Worm (Caenorhabditis elegans) whole organism, L2 larva: Measurements from ENCODE around the gene K07F5.6.

Experiments
- C34F6.9 ChIP-seq: fragments of 150-350 bp; optimal IDR thresholded peaks from 2 replicates; lab custom pipeline; 2014; ENCODE audit warnings: missing biosample characterization, missing genetic modification characterization
- alr-1 ChIP-seq: fragments of 150-350 bp; optimal IDR thresholded peaks from 2 replicates; lab custom pipeline; 2014; ENCODE audit warnings: missing biosample characterization, missing genetic modification characterization
- aly-2 ChIP-seq: fragments of 150-350 bp; optimal IDR thresholded peaks from 2 replicates; lab custom pipeline; 2014; ENCODE audit warnings: missing biosample characterization, missing genetic modification characterization
- ama-1 ChIP-seq: fragments of 150-350 bp; optimal IDR thresholded peaks from 2 replicates; lab custom pipeline; 2018; ENCODE audit warnings: inconsistent platforms
- ceh-16 ChIP-seq: fragments of 150-350 bp; optimal IDR thresholded peaks from 2 replicates; lab custom pipeline; 2014; ENCODE audit warnings: missing biosample characterization, missing genetic modification characterization
- ceh-82 ChIP-seq: fragments of 150-350 bp; optimal IDR thresholded peaks from 2 replicates; lab custom pipeline; 2014; ENCODE audit warnings: missing biosample characterization, missing genetic modification characterization
- crh-2 ChIP-seq: sonication (generic microtip); optimal IDR thresholded peaks from 2 replicates; lab custom pipeline; 2017; ENCODE audit warnings: missing biosample characterization, missing genetic modification characterization
- elt-1 ChIP-seq: fragments of 150-350 bp; optimal IDR thresholded peaks from 2 replicates; lab custom pipeline; 2014; ENCODE audit warnings: missing biosample characterization, missing genetic modification characterization
- elt-3 ChIP-seq: sonication (generic microtip); optimal IDR thresholded peaks from 2 replicates; lab custom pipeline; 2017; ENCODE audit warnings: missing biosample characterization, missing genetic modification characterization
- fos-1 ChIP-seq: fragments of 150-350 bp; optimal IDR thresholded peaks from 2 replicates; lab custom pipeline; 2014; ENCODE audit warnings: missing biosample characterization, missing genetic modification characterization
- gmeb-1 ChIP-seq: fragments of 150-350 bp; optimal IDR thresholded peaks from 2 replicates; lab custom pipeline; 2014; ENCODE audit warnings: missing biosample characterization, missing genetic modification characterization
- lin-11 ChIP-seq: fragments of 150-350 bp; sonication (generic microtip); optimal IDR thresholded peaks from 2 replicates; lab custom pipeline; 2014; ENCODE audit warnings: missing biosample characterization, missing genetic modification characterization, inconsistent platforms, mixed read lengths
- lin-39 ChIP-seq: fragments of 150-350 bp; optimal IDR thresholded peaks from 2 replicates; lab custom pipeline; 2014; ENCODE audit warnings: missing biosample characterization, missing genetic modification reagents, missing genetic modification characterization
- lsy-2 ChIP-seq, 2 experiments: fragments of 150-350 bp in 1 of 2; sonication (generic microtip) in 1 of 2; optimal IDR thresholded peaks; 2 replicates each; lab custom pipeline; 2014 to 2017; ENCODE audit warnings: missing biosample characterization in 2 of 2, missing genetic modification characterization in 2 of 2
- mab-5 ChIP-seq: fragments of 150-350 bp; optimal IDR thresholded peaks from 2 replicates; lab custom pipeline; 2014; ENCODE audit warnings: missing biosample characterization, missing genetic modification characterization
- mbf-1 ChIP-seq: sonication (generic microtip); optimal IDR thresholded peaks from 2 replicates; lab custom pipeline; 2017; ENCODE audit warnings: missing biosample characterization, missing genetic modification characterization
- mdl-1 ChIP-seq, 2 experiments: fragments of 150-350 bp in 1 of 2; sonication (generic microtip) in 1 of 2; optimal IDR thresholded peaks; 2 replicates each; lab custom pipeline; 2017; ENCODE audit warnings: missing biosample characterization in 2 of 2, missing genetic modification characterization in 2 of 2
- nhr-11 ChIP-seq: fragments of 150-350 bp; optimal IDR thresholded peaks from 2 replicates; lab custom pipeline; 2014; ENCODE audit warnings: missing biosample characterization, missing genetic modification characterization
- nhr-12 ChIP-seq: fragments of 150-350 bp; optimal IDR thresholded peaks from 2 replicates; lab custom pipeline; 2014; ENCODE audit warnings: missing biosample characterization, missing genetic modification characterization
- nhr-129 ChIP-seq: fragments of 150-350 bp; optimal IDR thresholded peaks from 2 replicates; lab custom pipeline; 2014; ENCODE audit warnings: missing biosample characterization, missing genetic modification characterization
- nhr-21 ChIP-seq: fragments of 150-350 bp; optimal IDR thresholded peaks from 2 replicates; lab custom pipeline; 2014; ENCODE audit warnings: missing biosample characterization, missing genetic modification characterization
- nhr-23 ChIP-seq: fragments of 150-350 bp; optimal IDR thresholded peaks from 2 replicates; lab custom pipeline; 2014; ENCODE audit warnings: missing biosample characterization, missing genetic modification reagents, missing genetic modification characterization
- nhr-25 ChIP-seq: fragments of 150-350 bp; sonication (generic microtip); optimal IDR thresholded peaks from 3 replicates; lab custom pipeline; 2014; ENCODE audit warnings: missing biosample characterization, missing genetic modification characterization
- nhr-6 ChIP-seq: fragments of 150-350 bp; optimal IDR thresholded peaks from 2 replicates; lab custom pipeline; 2014; ENCODE audit warnings: missing biosample characterization, missing genetic modification characterization
- nhr-77 ChIP-seq: fragments of 150-350 bp; optimal IDR thresholded peaks from 2 replicates; lab custom pipeline; 2014; ENCODE audit warnings: missing biosample characterization, missing genetic modification characterization
- sem-4 ChIP-seq: fragments of 150-350 bp; optimal IDR thresholded peaks from 2 replicates; lab custom pipeline; 2014; ENCODE audit warnings: missing biosample characterization, missing genetic modification reagents, missing genetic modification characterization
- skn-1 ChIP-seq: sonication (generic microtip); optimal IDR thresholded peaks from 2 replicates; lab custom pipeline; 2017; ENCODE audit warnings: missing biosample characterization, missing genetic modification characterization
- sma-3 ChIP-seq: sonication (generic microtip); optimal IDR thresholded peaks from 2 replicates; lab custom pipeline; 2016; ENCODE audit warnings: missing genetic modification reagents, missing genetic modification characterization, missing compliant biosample characterization
- sma-9 ChIP-seq, 2 experiments: fragments of 150-350 bp in 1 of 2; sonication (generic microtip) in 1 of 2; optimal IDR thresholded peaks; 2 replicates each; lab custom pipeline; 2014 to 2016; ENCODE audit warnings: missing genetic modification characterization in 2 of 2, mild to moderate bottlenecking in 1 of 2, missing biosample characterization in 1 of 2, missing compliant biosample characterization in 1 of 2, missing genetic modification reagents in 1 of 2, moderate library complexity in 1 of 2
- snpc-4 ChIP-seq: fragments of 150-350 bp; optimal IDR thresholded peaks from 2 replicates; lab custom pipeline; 2014; ENCODE audit warnings: missing biosample characterization, missing genetic modification characterization
- unc-39 ChIP-seq: fragments of 150-350 bp; optimal IDR thresholded peaks from 2 replicates; lab custom pipeline; 2014; ENCODE audit warnings: missing biosample characterization, missing genetic modification characterization
- unc-55 ChIP-seq: fragments of 150-350 bp; sonication (generic microtip); optimal IDR thresholded peaks from 3 replicates; lab custom pipeline; 2014; ENCODE audit warnings: missing biosample characterization, missing genetic modification reagents, missing genetic modification characterization
- unc-62 ChIP-seq: fragments of 150-350 bp; optimal IDR thresholded peaks from 2 replicates; lab custom pipeline; 2014; ENCODE audit warnings: missing biosample characterization, missing genetic modification reagents, missing genetic modification characterization
- ztf-1 ChIP-seq: fragments of 200-800 bp; sonication (Bioruptor generic); conservative IDR thresholded peaks from 2 replicates; pipeline ENCODE4 v1.3.6; 2022; ENCODE audit warnings: missing genetic modification characterization, missing compliant biosample characterization
- ztf-11 ChIP-seq: sonication (generic microtip); optimal IDR thresholded peaks from 2 replicates; lab custom pipeline; 2017; ENCODE audit warnings: missing biosample characterization, missing genetic modification characterization
- ztf-4 ChIP-seq: fragments of 150-350 bp; optimal IDR thresholded peaks from 2 replicates; lab custom pipeline; 2014; ENCODE audit warnings: missing biosample characterization, missing genetic modification characterization

K07F5.6 gene

ce11 chrIV:9866865-9867264 lies 20.4 kb upstream of the K07F5.6 start:
- no peak for TF ChIP-seq ztf-1

- TF ChIP-seq nhr-21 (tag; lab: Kevin White, UChicago) (no peak), ceh-82 (tag; lab: Kevin White, UChicago) (no peak), unc-39 (tag; lab: Kevin White, UChicago) (no peak), nhr-23 (tag; lab: Kevin White, UChicago) (no peak), ztf-11 (no peak), nhr-25 (tag; lab: Kevin White, UChicago) (no peak)
- TF ChIP-seq, all 48 proteins: peak for 0
Observed at ce11 chrIV:9864778-9865177, 18.3 kb upstream of the K07F5.6 start, which contains the start of the genes K07F5.15 and K07F5.22. Gene K07F5.15, plus strand, starts transcription at chrIV:9865078. Gene K07F5.22, plus strand, starts transcription at chrIV:9865078.

ce11 chrIV:9863817-9864216 lies 17.3 kb upstream of the K07F5.6 start, which contains the start of gene K07F5.16:
Gene K07F5.16, plus strand, starts transcription at chrIV:9864117.
- TF ChIP-seq nhr-21 (tag; lab: Kevin White, UChicago): no peak
- no peak for TF ChIP-seq fos-1
- TF ChIP-seq elt-3 (tag; lab: Kevin White, UChicago): no peak
- TF ChIP-seq ceh-82 (tag; lab: Kevin White, UChicago): no peak
- no peak for TF ChIP-seq alr-1
- TF ChIP-seq ztf-4 (tag; lab: Kevin White, UChicago): no peak
- no peak for TF ChIP-seq nhr-11 (tag; lab: Kevin White, UChicago)
- TF ChIP-seq snpc-4: no peak
- no peak for TF ChIP-seq nhr-77 (tag; lab: Kevin White, UChicago)
- TF ChIP-seq crh-2 (tag; lab: Kevin White, UChicago): no peak
- no peak for TF ChIP-seq unc-62

ce11 chrIV:9861921-9862320 lies 15.4 kb upstream of the K07F5.6 start, which contains the start of gene K07F5.14:
Gene K07F5.14, plus strand, starts transcription at chrIV:9862221.
- TF ChIP-seq unc-39 (tag; lab: Kevin White, UChicago): no peak
- TF ChIP-seq ama-1: no peak
- TF ChIP-seq nhr-77 (tag; lab: Kevin White, UChicago): no peak
- TF ChIP-seq ceh-16: no peak
- TF ChIP-seq unc-55 (GFP tag; lab: Kevin White, UChicago): no peak
- no peak for TF ChIP-seq aly-2 (tag; lab: Kevin White, UChicago)
- no peak for TF ChIP-seq mdl-1 (tag; optimal IDR thresholded peaks at IDR 0.05; lab: Kevin White, UChicago)
- TF ChIP-seq nhr-129 (tag; lab: Kevin White, UChicago): no peak
- no peak for TF ChIP-seq ceh-82 (tag; lab: Kevin White, UChicago)
- TF ChIP-seq mab-5 (tag; lab: Kevin White, UChicago): no peak

DNA sequence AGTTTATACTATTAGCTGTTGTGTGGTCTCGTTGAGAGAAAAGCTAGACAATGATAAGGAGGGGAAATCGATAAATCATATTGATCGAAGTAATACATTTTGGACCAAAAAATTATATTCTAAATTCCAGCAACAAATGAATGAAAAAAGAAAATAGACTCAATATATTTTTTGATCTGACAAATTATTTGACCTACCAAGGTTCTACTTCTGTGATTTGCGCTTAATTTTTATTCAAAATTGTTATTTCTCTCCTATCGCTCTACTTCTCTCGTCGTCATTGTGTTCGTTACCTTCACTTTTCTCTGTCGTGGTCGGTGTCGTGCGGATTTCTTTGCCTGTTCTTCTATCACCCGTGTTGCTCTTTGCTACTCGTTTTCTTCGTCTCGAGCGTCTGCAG lies 12.5 kb upstream of the K07F5.6 start:
- TF ChIP-seq unc-62: no peak
- no peak for TF ChIP-seq lin-39 (tag; lab: Kevin White, UChicago)
- no peak for TF ChIP-seq elt-1 (tag; lab: Kevin White, UChicago)
- TF ChIP-seq mbf-1 (tag; lab: Kevin White, UChicago): no peak

DNA sequence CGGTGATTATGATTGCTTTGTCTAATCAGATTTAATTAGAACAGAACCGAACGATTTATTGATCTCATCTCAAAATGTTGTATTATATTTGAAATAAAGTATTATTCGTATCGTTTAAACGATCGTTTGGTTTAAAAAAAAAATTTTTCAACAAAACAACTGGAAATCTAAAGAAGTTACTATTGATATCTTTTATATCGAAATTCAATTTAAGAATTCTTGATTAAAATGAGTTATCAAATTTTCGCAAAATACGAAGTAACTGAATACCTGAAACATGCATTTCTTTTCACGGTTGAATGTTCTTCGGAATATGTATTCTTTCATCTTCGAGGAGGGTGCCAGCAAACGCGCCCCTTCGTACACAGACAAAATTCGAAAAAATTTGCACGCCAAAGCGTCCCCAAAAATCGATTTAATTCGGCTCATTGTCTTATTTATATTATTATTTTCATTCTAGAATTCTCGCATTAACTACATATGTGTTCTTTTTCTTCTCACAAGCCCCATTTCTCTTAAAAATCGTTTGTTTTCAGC lies 11.5 kb upstream of the K07F5.6 start, which contains the start of gene npp-1:
npp-1 (plus strand) TSS at position 537 of the 537 bp plus-strand sequence.
- TF ChIP-seq sem-4 (tag; lab: Kevin White, UChicago): no peak
- peak; percentile 4 for TF ChIP-seq crh-2 (tag; lab: Kevin White, UChicago)
- peak; percentile 32 for TF ChIP-seq gmeb-1 (tag; lab: Kevin White, UChicago)
- no peak for TF ChIP-seq elt-3 (tag; lab: Kevin White, UChicago)
- TF ChIP-seq C34F6.9 (tag; lab: Kevin White, UChicago): peak; percentile 70
- TF ChIP-seq fos-1: peak; percentile 2
- TF ChIP-seq nhr-129 (tag; lab: Kevin White, UChicago): peak; percentile 61
- no peak for TF ChIP-seq nhr-23 (tag; lab: Kevin White, UChicago)
- TF ChIP-seq unc-55 (GFP tag; lab: Kevin White, UChicago): peak; percentile 62

- TF ChIP-seq elt-1 (tag; lab: Kevin White, UChicago) (no peak), unc-39 (tag; lab: Kevin White, UChicago) (no peak), skn-1 (no peak), unc-62 (no peak), lsy-2 (tag; optimal IDR thresholded peaks at IDR 0.05; lab: Kevin White, UChicago) (no peak), sma-9 (GFP tag; optimal IDR thresholded peaks at IDR 0.05; lab: Kevin White, UChicago) (no peak), sma-9 (tag; optimal IDR thresholded peaks at IDR 0.05; lab: Kevin White, UChicago) (no peak), nhr-6 (tag; lab: Kevin White, UChicago) (no peak), C34F6.9 (tag; lab: Kevin White, UChicago) (no peak), lin-11 (tag; lab: Kevin White, UChicago) (no peak), ztf-11 (no peak), nhr-21 (tag; lab: Kevin White, UChicago) (no peak), nhr-12 (no peak), alr-1 (no peak), elt-3 (tag; lab: Kevin White, UChicago) (no peak), sma-3 (GFP tag; lab: Kevin White, UChicago) (no peak), mab-5 (tag; lab: Kevin White, UChicago) (no peak)
Observed at ce11 chrIV:9855712-9856111, 9.2 kb upstream of the K07F5.6 start, which contains the start of gene K07F5.12. Gene K07F5.12, plus strand, starts transcription at chrIV:9856012.
